Worm (Caenorhabditis elegans) whole organism, late embryonic: ENCODE results near the gene srz-42.

Source experiments
- ahr-1 ChIP-seq: sonication (generic microtip); optimal IDR thresholded peaks from 2 replicates; lab custom pipeline; 2016; ENCODE audit warnings: missing genetic modification characterization, missing compliant biosample characterization
- ama-1 ChIP-seq: fragments of 150-350 bp; optimal IDR thresholded peaks from 2 replicates; lab custom pipeline; 2014
- ceh-30 ChIP-seq: fragments of 150-350 bp; optimal IDR thresholded peaks from 2 replicates; lab custom pipeline; 2014; ENCODE audit warnings: missing biosample characterization, missing genetic modification characterization
- che-1 ChIP-seq: sonication (generic microtip); optimal IDR thresholded peaks from 2 replicates; lab custom pipeline; 2016; ENCODE audit warnings: mild to moderate bottlenecking, missing genetic modification characterization, missing compliant biosample characterization
- ets-4 ChIP-seq: sonication (generic microtip); optimal IDR thresholded peaks from 2 replicates; lab custom pipeline; 2016; ENCODE audit warnings: missing genetic modification characterization, missing compliant biosample characterization
- fkh-10 ChIP-seq: fragments of 150-350 bp; optimal IDR thresholded peaks from 2 replicates; lab custom pipeline; 2014; ENCODE audit warnings: missing biosample characterization, missing genetic modification reagents, missing genetic modification characterization
- nfya-1 ChIP-seq: sonication (generic microtip); optimal IDR thresholded peaks from 2 replicates; lab custom pipeline; 2017; ENCODE audit warnings: missing genetic modification characterization, mild to moderate bottlenecking, missing compliant biosample characterization, antibody characterized with exemption, moderate library complexity
- pag-3 ChIP-seq: sonication (generic microtip); optimal IDR thresholded peaks from 2 replicates; lab custom pipeline; 2016; ENCODE audit warnings: missing compliant biosample characterization, missing genetic modification characterization, borderline replicate concordance
- pha-4 ChIP-seq: fragments of 150-350 bp; optimal IDR thresholded peaks from 2 replicates; lab custom pipeline; 2018; ENCODE audit warnings: missing biosample characterization, missing genetic modification reagents, missing genetic modification characterization
- pqm-1 ChIP-seq: sonication (generic microtip); optimal IDR thresholded peaks from 2 replicates; lab custom pipeline; 2016; ENCODE audit warnings: missing genetic modification characterization, missing compliant biosample characterization
- rnt-1 ChIP-seq: sonication (generic microtip); optimal IDR thresholded peaks from 2 replicates; lab custom pipeline; 2016; ENCODE audit warnings: missing genetic modification characterization, missing compliant biosample characterization
- sox-2 ChIP-seq: fragments of 200-800 bp; sonication (Bioruptor generic); IDR thresholded peaks from 2 replicates; pipeline ENCODE4 v1.3.6; 2022; ENCODE audit warnings: missing genetic modification reagents, missing genetic modification characterization, missing compliant biosample characterization
- sox-4 ChIP-seq: sonication (generic microtip); optimal IDR thresholded peaks from 2 replicates; lab custom pipeline; 2017; ENCODE audit warnings: mild to moderate bottlenecking, missing genetic modification characterization, inconsistent platforms, missing compliant biosample characterization
- unc-86 ChIP-seq: sonication (generic microtip); optimal IDR thresholded peaks from 2 replicates; lab custom pipeline; 2016; ENCODE audit warnings: missing genetic modification characterization, missing compliant biosample characterization

DNA sequence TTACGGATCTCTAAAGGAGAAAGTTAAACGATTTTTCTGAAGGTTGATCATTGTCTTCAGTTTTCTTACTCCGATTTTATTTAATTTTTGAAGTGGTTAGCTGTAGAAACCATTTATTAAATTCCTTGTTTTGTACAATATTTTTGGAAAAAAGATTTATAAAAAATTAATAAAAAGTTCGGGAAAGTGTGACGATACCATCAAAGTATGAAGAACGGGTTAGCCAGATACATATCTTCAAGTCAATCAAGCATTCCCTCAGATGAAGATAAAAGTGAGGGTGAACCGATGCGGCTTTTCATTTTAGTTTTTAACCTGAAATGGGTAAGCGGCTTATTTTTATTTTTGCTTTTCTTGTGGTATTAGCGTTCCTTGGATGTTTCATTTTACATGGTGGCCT lies 36.3 kb downstream of the srz-42 start, which contains the start of gene R05A10.6:
- TF ChIP-seq unc-86 (tag; lab: Kevin White, UChicago) (no peak), ahr-1 (tag; lab: Kevin White, UChicago) (no peak), fkh-10 (GFP tag; lab: Kevin White, UChicago) (no peak), ama-1 (no peak), sox-2 (GFP tag; lab: Robert Waterston, UW) (no peak), sox-4 (tag; lab: Kevin White, UChicago) (no peak), pag-3 (tag; lab: Kevin White, UChicago) (no peak), pha-4 (tag; lab: Kevin White, UChicago) (no peak), pqm-1 (tag; lab: Kevin White, UChicago) (no peak), nfya-1 (tag; lab: Kevin White, UChicago) (no peak), ets-4 (no peak), rnt-1 (tag; lab: Kevin White, UChicago) (no peak), ceh-30 (no peak), che-1 (no peak)
